Worm (Caenorhabditis elegans): Measurements from ENCODE around the gene C27D6.12.
A peak's percentile ranks its signal among the peaks of the same experiment; 100 is the strongest.

Gene C27D6.12

DNA sequence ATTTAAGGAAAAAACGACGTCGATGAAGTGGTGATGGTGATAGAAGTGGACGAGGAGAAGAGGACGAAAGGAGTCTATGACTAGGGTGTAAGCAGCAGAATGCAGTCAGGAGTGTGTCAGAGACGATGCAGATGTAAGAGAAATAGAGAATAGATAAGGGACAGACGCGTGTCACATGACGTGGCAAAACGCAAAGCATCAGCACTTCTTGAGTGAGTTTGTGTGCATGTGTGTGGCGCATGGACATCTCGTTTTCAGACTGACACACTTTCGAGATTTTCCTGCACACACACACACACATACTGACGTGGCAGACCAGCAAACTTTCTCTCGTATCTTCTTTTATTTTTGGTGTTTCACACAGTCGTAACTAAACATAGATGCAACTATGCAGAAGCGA lies 4.6 kb upstream of the C27D6.12 start:
- TF ChIP-seq T23F11.4 (GFP tag; optimal IDR thresholded peaks at IDR 0.05) (no peak), nfya-1 (tag; optimal IDR thresholded peaks at IDR 0.05) (peak; percentile 14), C38D4.7 (GFP tag; optimal IDR thresholded peaks at IDR 0.05) (no peak), ceh-45 (GFP tag; IDR thresholded peaks at IDR 0.05) (0 out of 2 replicates have a peak, but pooled peaks have one; percentile 31), hlh-30 (tag; optimal IDR thresholded peaks at IDR 0.05; ENCODE audit: insufficient read depth) (peak; percentile 89), che-1 (tag; optimal IDR thresholded peaks at IDR 0.05) (no peak), npax-4 (tag; optimal IDR thresholded peaks at IDR 0.05) (no peak), elt-2 (tag; optimal IDR thresholded peaks at IDR 0.05) (peak; percentile 89), ceh-6 (GFP tag; optimal IDR thresholded peaks at IDR 0.05) (no peak), ceh-14 (tag; optimal IDR thresholded peaks at IDR 0.05) (no peak), unc-55 (GFP tag; optimal IDR thresholded peaks at IDR 0.05) (peak; percentile 43), ceh-24 (tag; optimal IDR thresholded peaks at IDR 0.05) (no peak), sdc-2 (tag; optimal IDR thresholded peaks at IDR 0.05) (no peak)

DNA sequence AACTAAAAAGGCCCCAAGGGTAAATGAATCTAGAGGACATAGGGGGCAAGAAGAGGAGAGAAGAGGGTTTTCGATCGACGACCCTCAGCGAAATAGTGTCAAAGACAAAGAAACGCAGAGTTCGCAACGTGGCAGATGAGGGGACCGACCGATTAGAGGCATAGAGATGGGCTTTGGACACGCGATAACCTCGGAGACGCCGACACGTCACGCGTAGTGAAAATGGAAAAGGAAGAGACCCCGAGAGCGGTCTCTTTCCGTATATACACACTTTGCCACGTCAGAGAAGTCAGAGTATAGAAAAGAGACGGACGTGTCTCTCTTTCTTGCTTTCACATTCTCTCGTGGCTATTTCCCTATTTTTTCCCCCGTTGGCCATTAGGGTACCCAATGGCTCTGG lies 3.7 kb upstream of the C27D6.12 start:
- no peak for TF ChIP-seq ceh-19 (GFP tag; optimal IDR thresholded peaks at IDR 0.05)
- TF ChIP-seq hlh-6 (tag; optimal IDR thresholded peaks at IDR 0.05): no peak
- no peak for TF ChIP-seq unc-3 (GFP tag; conservative IDR thresholded peaks at IDR 0.05)
- TF ChIP-seq unc-3 (tag; optimal IDR thresholded peaks at IDR 0.05): peak; percentile 30
- TF ChIP-seq F13H6.1 (tag; optimal IDR thresholded peaks at IDR 0.05): peak; percentile 36
- peak; percentile 61 for TF ChIP-seq ref-2 (tag; optimal IDR thresholded peaks at IDR 0.05)
- no peak for TF ChIP-seq fkh-6 (tag; optimal IDR thresholded peaks at IDR 0.05)
- TF ChIP-seq hlh-8 (tag; optimal IDR thresholded peaks at IDR 0.05): peak; percentile 17
- peak; percentile 80 for TF ChIP-seq pros-1 (tag; optimal IDR thresholded peaks at IDR 0.05)
- TF ChIP-seq madf-2 (tag; optimal IDR thresholded peaks at IDR 0.05): peak; percentile 15
- no peak for TF ChIP-seq C08G9.2 (tag; optimal IDR thresholded peaks at IDR 0.05)
- TF ChIP-seq nhr-232 (tag; optimal IDR thresholded peaks at IDR 0.05): no peak
- peak; percentile 64 for TF ChIP-seq ceh-34 (tag; optimal IDR thresholded peaks at IDR 0.05)
- TF ChIP-seq odd-2 (tag; optimal IDR thresholded peaks at IDR 0.05): no peak
- TF ChIP-seq unc-42 (tag; optimal IDR thresholded peaks at IDR 0.05): peak; percentile 51
- TF ChIP-seq rnt-1 (tag; optimal IDR thresholded peaks at IDR 0.05): peak; percentile 52
- TF ChIP-seq T23F11.4 (GFP tag; optimal IDR thresholded peaks at IDR 0.05): no peak
- peak; percentile 83 for TF ChIP-seq elt-2 (tag; optimal IDR thresholded peaks at IDR 0.05)
- no peak for TF ChIP-seq ceh-45 (GFP tag; IDR thresholded peaks at IDR 0.05)
- peak; percentile 74 for TF ChIP-seq ceh-18 (tag; optimal IDR thresholded peaks at IDR 0.05)
- peak; percentile 29 for TF ChIP-seq ceh-2 (tag; optimal IDR thresholded peaks at IDR 0.05)
- peak; percentile 90 for TF ChIP-seq hlh-30 (tag; optimal IDR thresholded peaks at IDR 0.05; ENCODE audit: insufficient read depth)
- TF ChIP-seq syd-9 (tag; optimal IDR thresholded peaks at IDR 0.05): peak; percentile 45
- TF ChIP-seq sox-2 (GFP tag; IDR thresholded peaks at IDR 0.05): no peak
- TF ChIP-seq tbx-2 (tag; optimal IDR thresholded peaks at IDR 0.05): peak; percentile 55
- TF ChIP-seq K02D7.2 (tag; optimal IDR thresholded peaks at IDR 0.05): no peak
- TF ChIP-seq nfya-1 (tag; optimal IDR thresholded peaks at IDR 0.05): peak; percentile 80
- TF ChIP-seq ceh-31 (tag; optimal IDR thresholded peaks at IDR 0.05): peak; percentile 88
- TF ChIP-seq K09A11.1 (tag; optimal IDR thresholded peaks at IDR 0.05; ENCODE audit: insufficient read depth): peak; percentile 12
- no peak for TF ChIP-seq pha-2 (tag; optimal IDR thresholded peaks at IDR 0.05)
- TF ChIP-seq Y22D7AL.16 (tag; optimal IDR thresholded peaks at IDR 0.05): no peak
- TF ChIP-seq unc-55 (GFP tag; optimal IDR thresholded peaks at IDR 0.05): peak; percentile 87
- no peak for TF ChIP-seq ceh-6 (GFP tag; optimal IDR thresholded peaks at IDR 0.05)
- peak; percentile 45 for TF ChIP-seq sdc-2 (tag; optimal IDR thresholded peaks at IDR 0.05)

DNA sequence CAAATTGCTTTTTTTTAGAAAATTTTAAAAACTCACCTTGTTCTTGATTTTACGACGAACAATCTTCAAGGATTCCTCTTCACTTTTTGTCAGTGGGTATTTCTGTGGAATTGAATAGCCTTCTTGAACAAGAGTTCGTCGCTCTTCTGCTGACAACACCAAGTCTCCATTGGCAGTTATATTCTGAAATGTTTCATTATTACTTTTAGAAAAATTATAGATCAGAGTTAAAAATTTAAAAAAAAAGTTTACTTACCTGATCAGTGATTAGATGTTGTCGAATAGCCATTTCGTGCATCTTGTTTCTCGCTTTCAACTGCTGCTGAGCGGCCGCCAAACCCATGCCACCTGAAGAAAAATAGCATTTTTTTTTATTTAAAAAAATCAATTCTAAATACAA lies 2.5 kb upstream of the C27D6.12 start:
- TF ChIP-seq unc-86 (tag; optimal IDR thresholded peaks at IDR 0.05) (no peak), sdc-2 (tag; optimal IDR thresholded peaks at IDR 0.05) (no peak), ceh-24 (tag; optimal IDR thresholded peaks at IDR 0.05) (no peak), fkh-10 (GFP tag; optimal IDR thresholded peaks at IDR 0.05) (no peak), eyg-1 (tag; optimal IDR thresholded peaks at IDR 0.05) (no peak), pax-1 (tag; optimal IDR thresholded peaks at IDR 0.05) (no peak), dmd-4 (tag; optimal IDR thresholded peaks at IDR 0.05; ENCODE audit: borderline replicate concordance) (no peak), pat-9 (tag; optimal IDR thresholded peaks at IDR 0.05) (no peak), K09A11.1 (tag; optimal IDR thresholded peaks at IDR 0.05; ENCODE audit: insufficient read depth) (no peak), syd-9 (tag; optimal IDR thresholded peaks at IDR 0.05) (no peak), elt-4 (tag; optimal IDR thresholded peaks at IDR 0.05) (no peak), ama-1 (optimal IDR thresholded peaks at IDR 0.05) (no peak), ttx-3 (tag; optimal IDR thresholded peaks at IDR 0.05) (no peak), unc-3 (GFP tag; conservative IDR thresholded peaks at IDR 0.05) (no peak), unc-3 (tag; optimal IDR thresholded peaks at IDR 0.05) (no peak), K02D7.2 (tag; optimal IDR thresholded peaks at IDR 0.05) (no peak), C08G9.2 (tag; optimal IDR thresholded peaks at IDR 0.05) (no peak), pros-1 (tag; optimal IDR thresholded peaks at IDR 0.05) (no peak), ceh-48 (tag; optimal IDR thresholded peaks at IDR 0.05) (no peak)

All from whole organism, late embryonic.